Worm (Caenorhabditis elegans): ENCODE results near the gene fdgt-2.

fdgt-2 gene

DNA sequence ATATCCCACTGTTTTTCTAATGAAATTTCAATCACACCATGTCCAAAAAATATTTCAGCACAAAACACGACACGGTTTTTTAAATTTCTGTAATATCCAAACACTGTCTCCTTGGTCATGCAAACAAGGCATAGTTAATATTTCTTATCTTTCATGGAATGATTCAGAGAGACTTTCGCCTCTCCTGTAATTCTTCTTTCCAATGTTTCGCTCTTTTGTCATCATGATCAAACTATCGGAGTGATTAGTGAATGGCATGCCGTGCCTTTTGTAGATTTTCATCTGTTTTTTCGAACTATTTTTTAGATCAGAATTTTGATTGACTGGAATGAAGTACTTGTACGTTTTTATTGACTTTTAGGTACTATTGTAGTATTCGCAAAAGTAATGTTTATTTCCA is 33.1 kb upstream of the fdgt-2 start:
- peak; percentile 93 for TF ChIP-seq nhr-80 (tag; optimal IDR thresholded peaks at IDR 0.05)
- no peak for TF ChIP-seq F49E8.2 (tag; optimal IDR thresholded peaks at IDR 0.05; ENCODE audit: insufficient read depth)
- TF ChIP-seq atf-7 (tag; optimal IDR thresholded peaks at IDR 0.05), result peak; percentile 9

DNA sequence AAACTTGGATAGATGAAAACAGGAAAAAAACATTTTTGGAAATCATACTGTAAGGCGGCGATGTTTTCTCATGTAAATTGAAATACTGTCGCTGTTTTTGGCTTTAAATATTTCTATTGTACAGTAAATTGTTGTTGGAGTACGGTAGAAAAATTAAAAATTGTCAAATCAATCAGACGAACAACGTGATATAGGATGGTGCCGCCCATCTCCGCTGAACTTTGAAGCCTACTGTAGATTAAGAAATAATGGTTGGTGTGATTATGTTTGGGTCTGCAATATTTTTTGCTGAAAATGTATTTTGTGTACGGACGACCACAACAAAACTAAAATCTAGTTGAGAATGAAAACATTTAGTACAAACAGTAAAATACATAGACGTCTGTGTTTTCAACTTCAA is 31.9 kb upstream of the fdgt-2 start:
- TF ChIP-seq nhr-80 (tag; optimal IDR thresholded peaks at IDR 0.05) (peak; percentile 6), Y53F4B.3 (GFP tag; IDR thresholded peaks at IDR 0.05) (no peak)

DNA sequence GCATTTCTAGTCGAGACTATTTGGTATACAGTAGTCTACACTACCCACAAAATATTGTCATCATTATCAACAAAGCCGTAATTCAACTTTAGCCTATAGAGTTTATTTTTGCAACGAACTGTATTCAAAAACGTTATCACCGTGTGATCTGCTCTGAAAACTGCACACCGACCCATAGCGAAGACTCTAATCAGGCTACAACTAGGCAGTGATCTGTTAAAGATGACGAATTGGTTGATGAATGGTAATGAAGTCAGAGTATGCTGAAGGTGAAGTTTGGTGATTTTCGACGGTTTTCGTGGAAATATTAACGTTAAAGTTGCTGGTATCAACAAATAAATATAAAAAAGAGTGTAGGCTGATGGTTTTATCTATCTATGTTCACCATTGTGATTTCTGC is 30.5 kb upstream of the fdgt-2 start:
- TF ChIP-seq ztf-26 (tag; optimal IDR thresholded peaks at IDR 0.05) (no peak), die-1 (tag; optimal IDR thresholded peaks at IDR 0.05) (no peak), rpc-1 (optimal IDR thresholded peaks at IDR 0.05) (no peak), rpc-1 (tag; optimal IDR thresholded peaks at IDR 0.05) (no peak), F23B12.7 (tag; optimal IDR thresholded peaks at IDR 0.05; ENCODE audit: insufficient read depth) (no peak), xnd-1 (tag; optimal IDR thresholded peaks at IDR 0.05) (no peak), nhr-80 (tag; optimal IDR thresholded peaks at IDR 0.05) (peak; percentile 74), gei-17 (GFP tag; optimal IDR thresholded peaks at IDR 0.05) (no peak), attf-5 (GFP tag; optimal IDR thresholded peaks at IDR 0.05) (no peak), dox-1 (GFP tag; IDR thresholded peaks at IDR 0.05) (peak; percentile 32; the same call in 1 of the 2 replicates), let-526 (GFP tag; IDR thresholded peaks at IDR 0.05) (no peak), atf-7 (tag; optimal IDR thresholded peaks at IDR 0.05) (peak; percentile 76)

DNA sequence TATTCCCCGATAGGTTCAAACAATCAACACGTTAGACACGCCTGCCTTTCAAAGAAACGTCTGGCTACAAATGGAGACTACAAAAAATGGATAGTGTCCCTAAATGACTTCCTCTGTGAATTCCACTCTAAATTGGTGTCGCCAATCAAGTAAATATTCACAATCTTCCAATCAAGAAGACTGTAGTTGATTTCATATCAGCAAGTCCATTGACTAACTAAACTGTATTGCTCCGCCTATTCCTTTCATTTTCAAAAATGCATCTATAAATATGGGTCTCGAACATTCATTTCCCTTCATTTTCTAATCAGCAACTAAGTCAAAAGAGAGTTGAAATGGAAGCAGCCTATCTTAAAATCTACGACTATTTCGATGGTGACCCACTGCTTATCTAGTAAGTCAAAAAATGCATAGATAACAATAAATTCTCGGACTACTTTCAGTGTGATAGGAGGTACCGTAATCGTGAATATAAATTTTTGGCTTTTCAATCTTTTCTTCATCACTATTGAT is 29.4 kb upstream of the fdgt-2 start, which contains the start of gene drd-1:
Gene drd-1 (plus strand): TSS at position 51 of the 513 bp plus-strand sequence.
- TF ChIP-seq B0336.3 (GFP tag; IDR thresholded peaks at IDR 0.05), result 0 out of 2 replicates have a peak, but pooled peaks have one; percentile 25
- TF ChIP-seq bed-2 (GFP tag; IDR thresholded peaks at IDR 0.05), result no peak
- 0 out of 2 replicates have a peak, but pooled peaks have one; percentile 27 for TF ChIP-seq nfyb-1 (GFP tag; IDR thresholded peaks at IDR 0.05)
- no peak for TF ChIP-seq D2030.7 (GFP tag; IDR thresholded peaks at IDR 0.05)
- no peak for TF ChIP-seq efl-1 (GFP tag; optimal IDR thresholded peaks at IDR 0.05)
- TF ChIP-seq B0261.1 (tag; optimal IDR thresholded peaks at IDR 0.05), result no peak
- TF ChIP-seq repo-1 (tag; optimal IDR thresholded peaks at IDR 0.05), result no peak
- TF ChIP-seq F22D6.2 (tag; optimal IDR thresholded peaks at IDR 0.05), result peak; percentile 24
- no peak for TF ChIP-seq nfya-1 (tag; optimal IDR thresholded peaks at IDR 0.05; ENCODE audit: borderline replicate concordance, insufficient read depth)
- no peak for TF ChIP-seq F55B11.4 (tag; optimal IDR thresholded peaks at IDR 0.05; ENCODE audit: borderline replicate concordance, insufficient read depth)
- TF ChIP-seq sptf-2 (GFP tag; optimal IDR thresholded peaks at IDR 0.05), result no peak
- peak; percentile 57 for TF ChIP-seq atf-7 (tag; optimal IDR thresholded peaks at IDR 0.05)
- peak; percentile 2 for TF ChIP-seq lin-40 (tag; optimal IDR thresholded peaks at IDR 0.05)
- TF ChIP-seq fkh-3 (tag; optimal IDR thresholded peaks at IDR 0.05), result no peak
- no peak for TF ChIP-seq ZK185.1 (tag; optimal IDR thresholded peaks at IDR 0.05; ENCODE audit: poor library complexity, severe bottlenecking)
- no peak for TF ChIP-seq K11D2.4 (GFP tag; IDR thresholded peaks at IDR 0.05)
- no peak for TF ChIP-seq zim-3 (tag; optimal IDR thresholded peaks at IDR 0.05)
- TF ChIP-seq F39B2.1 (GFP tag; IDR thresholded peaks at IDR 0.05), result no peak
- TF ChIP-seq lin-54 (GFP tag; optimal IDR thresholded peaks at IDR 0.05), result no peak
- no peak for TF ChIP-seq F57C9.4 (tag; optimal IDR thresholded peaks at IDR 0.05)
- no peak for TF ChIP-seq ztf-18 (tag; optimal IDR thresholded peaks at IDR 0.05)
- TF ChIP-seq let-607 (tag; optimal IDR thresholded peaks at IDR 0.05), result peak in 1 of 2 experiments; percentile 40
- TF ChIP-seq nhr-90 (tag; optimal IDR thresholded peaks at IDR 0.05), result peak; percentile 27
- no peak for TF ChIP-seq madf-3 (GFP tag; IDR thresholded peaks at IDR 0.05)
- no peak for TF ChIP-seq ztf-25 (GFP tag; IDR thresholded peaks at IDR 0.05)
- peak; percentile 69 for TF ChIP-seq ztf-22 (GFP tag; optimal IDR thresholded peaks at IDR 0.05)
- no peak for TF ChIP-seq ccch-3 (GFP tag; optimal IDR thresholded peaks at IDR 0.05)
- no peak for TF ChIP-seq lin-26 (GFP tag; IDR thresholded peaks at IDR 0.05)
- TF ChIP-seq pha-4 (tag; optimal IDR thresholded peaks at IDR 0.05), result no peak
- TF ChIP-seq ceh-91 (GFP tag; IDR thresholded peaks at IDR 0.05), result no peak
- peak; percentile 96 for TF ChIP-seq nhr-80 (tag; optimal IDR thresholded peaks at IDR 0.05)
- peak; percentile 73 for TF ChIP-seq ets-4 (GFP tag; optimal IDR thresholded peaks at IDR 0.05)

All from whole organism, young adult.